Fruit fly (Drosophila melanogaster): Measurements from ENCODE around the gene Tsp.
A peak's percentile ranks its signal among the peaks of the same experiment; 100 is the strongest.

Tsp gene

dm6 chr2L:6648163-6648628 lies 60.7 kb downstream of the Tsp start (continued):
- TF ChIP-seq tll (GFP tag; optimal IDR thresholded peaks at IDR 0.05) = peak; percentile 28
- TF ChIP-seq dysf (GFP tag; IDR thresholded peaks at IDR 0.05) = peak; percentile 95
- peak; percentile 91 for TF ChIP-seq kay (GFP tag; optimal IDR thresholded peaks at IDR 0.05)
- peak; percentile 83 for TF ChIP-seq tup (GFP tag; optimal IDR thresholded peaks at IDR 0.05)
- peak; percentile 97 for TF ChIP-seq CG9727 (GFP tag; optimal IDR thresholded peaks at IDR 0.05)
- peak; percentile 86 for TF ChIP-seq ase (GFP tag; IDR thresholded peaks at IDR 0.05)

dm6 chr2L:6647103-6647711 lies 61.7 kb downstream of the Tsp start:
- TF ChIP-seq az2 (GFP tag; optimal IDR thresholded peaks at IDR 0.05) = peak; percentile 99
- peak; percentile 94 for TF ChIP-seq Nf-YA (GFP tag; IDR thresholded peaks at IDR 0.05)
- peak; percentile 96 for TF ChIP-seq CG17385 (GFP tag; optimal IDR thresholded peaks at IDR 0.05)
- peak; percentile 99 for TF ChIP-seq Sox102F (GFP tag; optimal IDR thresholded peaks at IDR 0.05)
- TF ChIP-seq cato (GFP tag; optimal IDR thresholded peaks at IDR 0.05; ENCODE audit: borderline replicate concordance) = peak; percentile 98
- peak; percentile 95 for TF ChIP-seq Lhr (GFP tag; optimal IDR thresholded peaks at IDR 0.05)
- TF ChIP-seq HLH54F (GFP tag; optimal IDR thresholded peaks at IDR 0.05) = peak; percentile 97
- TF ChIP-seq gce (GFP tag; IDR thresholded peaks at IDR 0.05) = peak; percentile 97
- TF ChIP-seq CG4424 (GFP tag; optimal IDR thresholded peaks at IDR 0.05) = peak; percentile 99
- no peak for TF ChIP-seq CG42726 (GFP tag; IDR thresholded peaks at IDR 0.05; ENCODE audit: partially characterized antibody)
- peak; percentile 99 for TF ChIP-seq CG15269 (tag; optimal IDR thresholded peaks at IDR 0.05)
- peak; percentile 100 for TF ChIP-seq sens (GFP tag)
- peak; percentile 97 for TF ChIP-seq pho (GFP tag; optimal IDR thresholded peaks at IDR 0.05)
- TF ChIP-seq CG11560 (tag; IDR thresholded peaks at IDR 0.05) = peak; percentile 84; the same call in 2 of the 3 replicates
- TF ChIP-seq Usf (GFP tag; optimal IDR thresholded peaks at IDR 0.05) = peak; percentile 88
- TF ChIP-seq CG3995 (GFP tag; optimal IDR thresholded peaks at IDR 0.05) = peak; percentile 68
- TF ChIP-seq Ets97D (GFP tag; optimal IDR thresholded peaks at IDR 0.05) = peak; percentile 94
- peak; percentile 46; the same call in 1 of the 2 replicates for TF ChIP-seq Scr (GFP tag; IDR thresholded peaks at IDR 0.05; ENCODE audit: partially characterized antibody)
- peak; percentile 98 to 99 for TF ChIP-seq Hr51 (GFP tag; optimal IDR thresholded peaks at IDR 0.05)
- peak; percentile 99 for TF ChIP-seq CG12391 (tag; optimal IDR thresholded peaks at IDR 0.05)
- peak; percentile 99 for TF ChIP-seq Xbp1 (GFP tag; optimal IDR thresholded peaks at IDR 0.05)
- peak; percentile 99 for TF ChIP-seq gem (tag; optimal IDR thresholded peaks at IDR 0.05)
- TF ChIP-seq CG6689 (GFP tag; IDR thresholded peaks at IDR 0.05) = peak; percentile 98
- peak; percentile 98 for TF ChIP-seq CG4854 (GFP tag; optimal IDR thresholded peaks at IDR 0.05)
- peak; percentile 97 for TF ChIP-seq Max (GFP tag; optimal IDR thresholded peaks at IDR 0.05)
- peak in 1 of 2 experiments; percentile 99 for TF ChIP-seq eve (GFP tag; optimal IDR thresholded peaks at IDR 0.05)
- peak; percentile 98 for TF ChIP-seq CG33213 (GFP tag; optimal IDR thresholded peaks at IDR 0.05)
- TF ChIP-seq CG9817 (tag; optimal IDR thresholded peaks at IDR 0.05) = peak; percentile 95
- TF ChIP-seq ham (GFP tag; IDR thresholded peaks at IDR 0.05) = peak; percentile 85
- TF ChIP-seq sug (tag; optimal IDR thresholded peaks at IDR 0.05) = peak; percentile 95
- peak; percentile 99 for TF ChIP-seq CHES-1-like (GFP tag; optimal IDR thresholded peaks at IDR 0.05)
- peak; percentile 98 for TF ChIP-seq CG1233 (GFP tag; optimal IDR thresholded peaks at IDR 0.05)
- TF ChIP-seq B-H1 (GFP tag; IDR thresholded peaks at IDR 0.05) = peak; percentile 97
- TF ChIP-seq CG2712 (tag; optimal IDR thresholded peaks at IDR 0.05) = peak; percentile 99
- peak; percentile 98 for TF ChIP-seq repo (GFP tag; optimal IDR thresholded peaks at IDR 0.05)
- peak; percentile 91 for TF ChIP-seq CG18011 (GFP tag; optimal IDR thresholded peaks at IDR 0.05)
- no peak for TF ChIP-seq Hmx (GFP tag; optimal IDR thresholded peaks at IDR 0.05)
- TF ChIP-seq Spps (tag; optimal IDR thresholded peaks at IDR 0.05) = peak; percentile 97
- peak; percentile 99 for TF ChIP-seq Camta (GFP tag; optimal IDR thresholded peaks at IDR 0.05)
- TF ChIP-seq luna (GFP tag; optimal IDR thresholded peaks at IDR 0.05) = peak; percentile 93
- TF ChIP-seq twi (tag; optimal IDR thresholded peaks at IDR 0.05) = peak; percentile 95
- peak; percentile 98 for TF ChIP-seq CG12769 (tag; optimal IDR thresholded peaks at IDR 0.05)
